Worm (Caenorhabditis elegans) whole organism, young adult: ENCODE results near the gene fbxa-151.

Experiments
- ZK185.1 ChIP-seq: sonication (generic microtip); optimal IDR thresholded peaks from 2 replicates; lab custom pipeline; 2016; ENCODE audit warnings: mild to moderate bottlenecking, missing genetic modification characterization, missing compliant biosample characterization; ENCODE audit not compliant: poor library complexity, severe bottlenecking
- athp-1 ChIP-seq: sonication (generic microtip); optimal IDR thresholded peaks from 2 replicates; lab custom pipeline; 2017; ENCODE audit warnings: mild to moderate bottlenecking, missing genetic modification characterization, missing compliant biosample characterization
- pha-4 ChIP-seq: fragments of 150-350 bp; sonication (generic microtip); optimal IDR thresholded peaks from 2 replicates; lab custom pipeline; 2014; ENCODE audit warnings: missing biosample characterization, missing genetic modification reagents, missing genetic modification characterization

ce11 chrIII:1249111-1249583 is 17.6 kb downstream of the fbxa-151 start, which contains the start of the genes fbxa-76 and fbxa-77:
- TF ChIP-seq athp-1 (tag; lab: Kevin White, UChicago), result no peak
- TF ChIP-seq ZK185.1 (tag; lab: Kevin White, UChicago), result no peak
- no peak for TF ChIP-seq pha-4 (tag; lab: Kevin White, UChicago)
